Worm (Caenorhabditis elegans): Measurements from ENCODE around the gene tmed-10.

- TF ChIP-seq med-1 (GFP tag; optimal IDR thresholded peaks at IDR 0.05; ENCODE audit: insufficient read depth) (no peak), klf-2 (GFP tag; conservative IDR thresholded peaks at IDR 0.05) (no peak), flt-1 (GFP tag; IDR thresholded peaks at IDR 0.05) (no peak)
Measured at ce11 chrV:11323720-11324119, 3.0 kb downstream of the tmed-10 start, which contains the start of gene str-141.
